Fruit fly (Drosophila melanogaster) whole organism, prepupa: ENCODE data around the gene mRpL13.

Experiments
- Blimp-1 ChIP-seq: fragments of 200-800 bp; sonication (Bioruptor generic); optimal IDR thresholded peaks from 3 replicates; lab custom pipeline; 2017; ENCODE audit warnings: missing biosample characterization, missing genetic modification characterization, mild to moderate bottlenecking, moderate library complexity, missing genetic modification reagents
- CG10631 ChIP-seq: fragments of 200-800 bp; sonication (Bioruptor generic); optimal IDR thresholded peaks from 2 replicates; lab custom pipeline; 2016; ENCODE audit warnings: missing biosample characterization, missing genetic modification characterization
- CG10669 ChIP-seq: fragments of 200-800 bp; sonication (Bioruptor generic); optimal IDR thresholded peaks from 3 replicates; lab custom pipeline; 2018; ENCODE audit warnings: missing biosample characterization, mild to moderate bottlenecking, missing genetic modification characterization, moderate library complexity
- CG11762 ChIP-seq: fragments of 200-800 bp; sonication (Bioruptor generic); optimal IDR thresholded peaks from 3 replicates; lab custom pipeline; 2016; ENCODE audit warnings: missing biosample characterization, missing genetic modification characterization; ENCODE audit not compliant: insufficient read depth
- CG11902 ChIP-seq: fragments of 200-800 bp; sonication (Bioruptor generic); optimal IDR thresholded peaks from 3 replicates; lab custom pipeline; 2016; ENCODE audit warnings: missing biosample characterization, missing genetic modification characterization
- CG15336 ChIP-seq: fragments of 200-800 bp; sonication (Bioruptor generic); IDR thresholded peaks from 2 replicates; pipeline ENCODE4 v1.3.6; 2022; ENCODE audit warnings: missing biosample characterization, missing genetic modification characterization
- CG1621 ChIP-seq: fragments of 200-800 bp; sonication (Bioruptor generic); optimal IDR thresholded peaks from 3 replicates; lab custom pipeline; 2018; ENCODE audit warnings: missing biosample characterization, mild to moderate bottlenecking, missing genetic modification characterization
- CG3032 ChIP-seq: fragments of 200-800 bp; optimal IDR thresholded peaks from 2 replicates; lab custom pipeline; 2019; ENCODE audit warnings: missing biosample characterization, mild to moderate bottlenecking, missing genetic modification characterization, moderate library complexity
- CG31627 ChIP-seq: fragments of 200-800 bp; sonication (Bioruptor generic); optimal IDR thresholded peaks from 3 replicates; lab custom pipeline; 2016; ENCODE audit warnings: missing biosample characterization, missing genetic modification characterization
- CG32006 ChIP-seq: fragments of 200-800 bp; sonication (Bioruptor generic); optimal IDR thresholded peaks from 3 replicates; lab custom pipeline; 2017; ENCODE audit warnings: missing biosample characterization, mild to moderate bottlenecking, missing genetic modification characterization
- CG34406 ChIP-seq: fragments of 200-800 bp; sonication (Bioruptor generic); optimal IDR thresholded peaks from 3 replicates; lab custom pipeline; 2016; ENCODE audit warnings: missing biosample characterization, missing genetic modification characterization
- CG3919 ChIP-seq: fragments of 200-800 bp; sonication (Bioruptor generic); optimal IDR thresholded peaks from 3 replicates; lab custom pipeline; 2016; ENCODE audit warnings: missing biosample characterization, missing genetic modification characterization
- CG4318 ChIP-seq: fragments of 200-800 bp; sonication (Bioruptor generic); optimal IDR thresholded peaks from 3 replicates; lab custom pipeline; 2017; ENCODE audit warnings: missing biosample characterization, mild to moderate bottlenecking, missing genetic modification characterization
- CG6163 ChIP-seq: fragments of 200-800 bp; sonication (Bioruptor generic); IDR thresholded peaks from 3 replicates; pipeline ENCODE4 v1.3.6; 2022; ENCODE audit warnings: missing biosample characterization, missing genetic modification characterization
- CG6276 ChIP-seq: fragments of 200-800 bp; sonication (Bioruptor generic); optimal IDR thresholded peaks from 2 replicates; lab custom pipeline; 2017; ENCODE audit warnings: missing biosample characterization, mild to moderate bottlenecking, missing genetic modification characterization
- CG6792 ChIP-seq: fragments of 200-800 bp; sonication (Bioruptor generic); optimal IDR thresholded peaks from 3 replicates; lab custom pipeline; 2016; ENCODE audit warnings: missing biosample characterization, missing genetic modification characterization
- CG6808 ChIP-seq: fragments of 200-800 bp; sonication (Bioruptor generic); optimal IDR thresholded peaks from 3 replicates; lab custom pipeline; 2017; ENCODE audit warnings: missing biosample characterization, missing genetic modification characterization, mild to moderate bottlenecking, moderate library complexity, missing genetic modification reagents
- CG6854 ChIP-seq: fragments of 200-800 bp; sonication (Bioruptor generic); optimal IDR thresholded peaks from 2 replicates; lab custom pipeline; 2017; ENCODE audit warnings: missing biosample characterization, mild to moderate bottlenecking, missing genetic modification characterization
- CG7368 ChIP-seq: fragments of 200-800 bp; sonication (Bioruptor generic); optimal IDR thresholded peaks from 3 replicates; lab custom pipeline; 2016; ENCODE audit warnings: missing biosample characterization, missing genetic modification characterization
- CG9139 ChIP-seq: fragments of 200-800 bp; sonication (Bioruptor generic); optimal IDR thresholded peaks from 3 replicates; lab custom pipeline; 2017; ENCODE audit warnings: missing biosample characterization, mild to moderate bottlenecking, missing genetic modification characterization
- Eip78C ChIP-seq: fragments of 200-800 bp; sonication (Bioruptor generic); peaks from one replicate; lab custom pipeline; 2016; ENCODE audit warnings: missing biosample characterization, missing genetic modification characterization
- Eip93F ChIP-seq: fragments of 200-800 bp; sonication (Bioruptor generic); optimal IDR thresholded peaks from 2 replicates; lab custom pipeline; 2016; ENCODE audit warnings: missing biosample characterization, mild to moderate bottlenecking, missing genetic modification characterization
- Ets21C ChIP-seq: fragments of 200-800 bp; sonication (Bioruptor generic); optimal IDR thresholded peaks from 3 replicates; lab custom pipeline; 2016; ENCODE audit warnings: missing biosample characterization, missing genetic modification characterization
- Ets96B ChIP-seq: fragments of 200-800 bp; optimal IDR thresholded peaks from 2 replicates; lab custom pipeline; 2019; ENCODE audit warnings: missing biosample characterization, mild to moderate bottlenecking, missing genetic modification characterization, moderate library complexity
- Gug ChIP-seq: fragments of 200-800 bp; sonication (Bioruptor generic); IDR thresholded peaks from 2 replicates; pipeline ENCODE4 v1.3.6; 2022; ENCODE audit warnings: missing biosample characterization, missing genetic modification characterization
- Hr38 ChIP-seq: sonication (Bioruptor generic); optimal IDR thresholded peaks from 2 replicates; lab custom pipeline; 2016; ENCODE audit warnings: missing biosample characterization, missing genetic modification characterization
- Hr39 ChIP-seq: fragments of 200-800 bp; sonication (Bioruptor generic); optimal IDR thresholded peaks from 2 replicates; lab custom pipeline; 2016; ENCODE audit warnings: missing biosample characterization, missing genetic modification characterization
- Hr4 ChIP-seq: fragments of 200-800 bp; sonication (Bioruptor generic); optimal IDR thresholded peaks from 3 replicates; lab custom pipeline; 2016; ENCODE audit warnings: missing biosample characterization, missing genetic modification characterization
- Lpt ChIP-seq: fragments of 200-800 bp; sonication (Bioruptor generic); optimal IDR thresholded peaks from 3 replicates; lab custom pipeline; 2016; ENCODE audit warnings: missing biosample characterization, missing genetic modification characterization
- Met ChIP-seq: fragments of 200-800 bp; sonication (Bioruptor generic); optimal IDR thresholded peaks from 3 replicates; lab custom pipeline; 2016; ENCODE audit warnings: missing biosample characterization, missing genetic modification characterization
- Smox ChIP-seq: fragments of 200-800 bp; sonication (Bioruptor generic); optimal IDR thresholded peaks from 3 replicates; lab custom pipeline; 2016; ENCODE audit warnings: missing biosample characterization, missing genetic modification characterization
- Sox102F ChIP-seq: fragments of 200-800 bp; sonication (Bioruptor generic); optimal IDR thresholded peaks from 2 replicates; lab custom pipeline; 2016; ENCODE audit warnings: missing biosample characterization, mild to moderate bottlenecking, missing genetic modification characterization
- Sox14 ChIP-seq: fragments of 200-800 bp; sonication (Bioruptor generic); optimal IDR thresholded peaks from 3 replicates; lab custom pipeline; 2016; ENCODE audit warnings: missing biosample characterization, missing genetic modification characterization
- Sox15 ChIP-seq: fragments of 200-800 bp; sonication (Bioruptor generic); optimal IDR thresholded peaks from 3 replicates; lab custom pipeline; 2016; ENCODE audit warnings: missing biosample characterization, missing genetic modification characterization
- achi ChIP-seq: fragments of 200-800 bp; sonication (Bioruptor generic); optimal IDR thresholded peaks from 3 replicates; lab custom pipeline; 2016; ENCODE audit warnings: missing biosample characterization, missing genetic modification characterization
- acj6 ChIP-seq: fragments of 200-800 bp; sonication (Bioruptor generic); optimal IDR thresholded peaks from 3 replicates; lab custom pipeline; 2016; ENCODE audit warnings: missing biosample characterization, missing genetic modification characterization
- cyc ChIP-seq: fragments of 200-800 bp; sonication (Bioruptor generic); optimal IDR thresholded peaks from 3 replicates; lab custom pipeline; 2016; ENCODE audit warnings: missing biosample characterization, missing genetic modification characterization
- dac ChIP-seq: fragments of 200-800 bp; sonication (Bioruptor generic); optimal IDR thresholded peaks from 2 replicates; lab custom pipeline; 2017; ENCODE audit warnings: missing biosample characterization, mild to moderate bottlenecking, missing genetic modification characterization
- dsx ChIP-seq: fragments of 200-800 bp; optimal IDR thresholded peaks from 3 replicates; lab custom pipeline; 2019; ENCODE audit warnings: missing biosample characterization, mild to moderate bottlenecking, missing genetic modification characterization, moderate library complexity; ENCODE audit not compliant: poor library complexity, severe bottlenecking
- eg ChIP-seq: fragments of 200-800 bp; sonication (Bioruptor generic); IDR thresholded peaks from 3 replicates; pipeline ENCODE4 v1.3.6; 2022; ENCODE audit warnings: missing biosample characterization, missing genetic modification characterization
- esn ChIP-seq: fragments of 200-800 bp; sonication (Bioruptor generic); optimal IDR thresholded peaks from 2 replicates; lab custom pipeline; 2016; ENCODE audit warnings: missing biosample characterization, mild to moderate bottlenecking, missing genetic modification characterization, moderate library complexity
- fd85E ChIP-seq: fragments of 200-800 bp; sonication (Bioruptor generic); optimal IDR thresholded peaks from 3 replicates; lab custom pipeline; 2016; ENCODE audit warnings: missing biosample characterization, missing genetic modification characterization
- fkh ChIP-seq: fragments of 200-800 bp; sonication (Bioruptor generic); optimal IDR thresholded peaks from 3 replicates; lab custom pipeline; 2017; ENCODE audit warnings: missing biosample characterization, mild to moderate bottlenecking, missing genetic modification characterization, moderate library complexity
- net ChIP-seq: fragments of 200-800 bp; sonication (Bioruptor generic); optimal IDR thresholded peaks from 3 replicates; lab custom pipeline; 2016; ENCODE audit warnings: missing biosample characterization, missing genetic modification characterization
- pdm3 ChIP-seq: fragments of 200-800 bp; sonication (Bioruptor generic); optimal IDR thresholded peaks from 3 replicates; lab custom pipeline; 2016; ENCODE audit warnings: missing biosample characterization, missing genetic modification characterization
- svp ChIP-seq: fragments of 200-800 bp; sonication (Bioruptor generic); peaks from one replicate; lab custom pipeline; 2016; ENCODE audit warnings: missing biosample characterization, missing genetic modification characterization
- topi ChIP-seq: fragments of 200-800 bp; sonication (Bioruptor generic); optimal IDR thresholded peaks from 3 replicates; lab custom pipeline; 2016; ENCODE audit warnings: missing biosample characterization, missing genetic modification characterization
- vri ChIP-seq: fragments of 200-800 bp; sonication (Bioruptor generic); optimal IDR thresholded peaks from 3 replicates; lab custom pipeline; 2016; ENCODE audit warnings: missing biosample characterization, mild to moderate bottlenecking, missing genetic modification characterization

The mRpL13 gene

DNA sequence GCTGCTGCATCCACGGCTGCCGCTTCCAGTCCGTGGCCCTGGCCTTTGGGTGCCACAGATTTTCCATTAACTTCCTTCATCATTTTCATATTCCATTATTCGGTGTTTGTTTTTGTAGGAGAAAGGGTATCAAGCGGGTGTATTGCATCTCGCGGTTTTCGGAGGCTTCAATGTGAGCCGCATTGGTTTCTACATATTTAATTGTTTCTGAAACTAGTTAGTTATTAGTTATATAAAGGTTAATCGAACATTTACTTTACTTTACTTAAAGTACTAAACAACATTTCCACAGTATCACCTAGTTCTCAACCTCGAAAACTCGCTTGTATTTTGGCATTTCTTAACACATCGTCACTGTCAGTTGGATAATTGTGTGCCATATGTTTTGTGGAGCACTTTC lies 40.8 kb upstream of the mRpL13 start:
- TF ChIP-seq Hr4 (GFP tag; lab: Kevin White, UChicago), result peak; percentile 5
- TF ChIP-seq Smox (GFP tag; lab: Kevin White, UChicago), result no peak
- TF ChIP-seq net, result no peak
- TF ChIP-seq CG32006 (GFP tag; lab: Kevin White, UChicago), result peak; percentile 34
- peak; percentile 22 for TF ChIP-seq pdm3 (GFP tag; lab: Kevin White, UChicago)
- peak; percentile 23 for TF ChIP-seq Ets96B
- peak; percentile 54 for TF ChIP-seq CG15336 (GFP tag; lab: Robert Waterston, UW)
- TF ChIP-seq CG6808 (GFP tag; lab: Kevin White, UChicago), result no peak
- peak; percentile 7 for TF ChIP-seq Sox14 (GFP tag; lab: Kevin White, UChicago)
- TF ChIP-seq Sox102F (GFP tag; lab: Kevin White, UChicago), result no peak
- no peak for TF ChIP-seq CG7368 (GFP tag; lab: Kevin White, UChicago)
- TF ChIP-seq svp, result peak; percentile 46
- 0 out of 3 replicates have a peak, but pooled peaks have one; percentile 31 for TF ChIP-seq eg (GFP tag; lab: Robert Waterston, UW)
- peak; percentile 61 for TF ChIP-seq Eip78C (GFP tag; lab: Kevin White, UChicago)
- no peak for TF ChIP-seq Eip93F (GFP tag; lab: Kevin White, UChicago)
- TF ChIP-seq CG3919, result peak; percentile 28
- no peak for TF ChIP-seq cyc
- TF ChIP-seq CG10631 (GFP tag; lab: Kevin White, UChicago), result peak; percentile 16
- no peak for TF ChIP-seq Blimp-1 (GFP tag; lab: Kevin White, UChicago)
- TF ChIP-seq Ets21C (GFP tag; lab: Kevin White, UChicago), result no peak
- no peak for TF ChIP-seq CG4318 (GFP tag; lab: Kevin White, UChicago)

DNA sequence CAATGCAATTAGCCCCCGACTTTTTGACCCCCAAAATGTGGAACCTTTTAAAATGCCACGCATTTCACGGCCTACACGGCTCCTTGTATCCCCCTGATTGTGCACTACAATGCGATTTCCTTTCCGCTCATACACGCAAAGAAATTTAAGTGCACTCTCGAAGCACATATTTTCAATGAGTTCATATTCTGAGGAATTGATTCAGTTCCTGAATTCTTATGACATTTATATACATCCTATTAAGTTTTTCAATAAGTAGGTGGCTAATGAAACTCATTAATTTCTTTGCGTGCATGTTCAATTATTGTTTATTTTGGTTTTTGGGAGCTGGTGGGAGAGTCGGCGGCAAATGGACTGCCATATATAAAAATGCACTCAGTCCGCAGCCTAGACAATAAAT lies 40.2 kb upstream of the mRpL13 start:
- no peak for TF ChIP-seq CG11902
- TF ChIP-seq CG6792, result peak; percentile 3
- no peak for TF ChIP-seq CG34406 (GFP tag; lab: Kevin White, UChicago)
- TF ChIP-seq esn, result no peak
- TF ChIP-seq svp, result peak; percentile 64
- 0 out of 3 replicates have a peak, but pooled peaks have one; percentile 41 for TF ChIP-seq eg (GFP tag; lab: Robert Waterston, UW)
- peak; percentile 47; the same call in 1 of the 2 replicates for TF ChIP-seq CG15336 (GFP tag; lab: Robert Waterston, UW)
- no peak for TF ChIP-seq CG6854
- no peak for TF ChIP-seq CG6276 (GFP tag; lab: Kevin White, UChicago)
- peak; percentile 35 for TF ChIP-seq Hr39 (GFP tag; lab: Kevin White, UChicago)
- peak; percentile 35 for TF ChIP-seq achi (GFP tag; lab: Kevin White, UChicago)
- peak; percentile 21 for TF ChIP-seq Ets96B
- peak; percentile 33 for TF ChIP-seq Sox14 (GFP tag; lab: Kevin White, UChicago)
- no peak for TF ChIP-seq dac (GFP tag; lab: Kevin White, UChicago)
- TF ChIP-seq Met (GFP tag; lab: Kevin White, UChicago), result peak; percentile 10
- no peak for TF ChIP-seq Lpt (GFP tag; lab: Kevin White, UChicago)
- TF ChIP-seq Hr4 (GFP tag; lab: Kevin White, UChicago), result peak; percentile 57
- TF ChIP-seq Hr38 (GFP tag; lab: Kevin White, UChicago), result no peak
- no peak for TF ChIP-seq net
- TF ChIP-seq CG1621 (tag; lab: Kevin White, UChicago), result no peak
- TF ChIP-seq Smox (GFP tag; lab: Kevin White, UChicago), result no peak
- peak; percentile 48 for TF ChIP-seq CG32006 (GFP tag; lab: Kevin White, UChicago)
- TF ChIP-seq CG7368 (GFP tag; lab: Kevin White, UChicago), result no peak
- no peak for TF ChIP-seq fd85E (GFP tag; lab: Kevin White, UChicago)
- TF ChIP-seq fkh (GFP tag; lab: Kevin White, UChicago), result no peak
- 0 out of 3 replicates have a peak, but pooled peaks have one; percentile 58 for TF ChIP-seq CG6163 (GFP tag; lab: Robert Waterston, UW)
- TF ChIP-seq Sox15 (GFP tag; lab: Kevin White, UChicago), result no peak
- no peak for TF ChIP-seq CG9139 (GFP tag; lab: Kevin White, UChicago)
- TF ChIP-seq dsx (GFP tag; lab: Kevin White, UChicago), result no peak
- peak; percentile 21; the same call in 1 of the 2 replicates for TF ChIP-seq Gug
- TF ChIP-seq CG6808 (GFP tag; lab: Kevin White, UChicago), result no peak
- peak; percentile 34 for TF ChIP-seq CG31627
- peak; percentile 69 for TF ChIP-seq Eip78C (GFP tag; lab: Kevin White, UChicago)
- peak; percentile 17 for TF ChIP-seq topi
- TF ChIP-seq pdm3 (GFP tag; lab: Kevin White, UChicago), result peak; percentile 25
- TF ChIP-seq Ets21C (GFP tag; lab: Kevin White, UChicago), result no peak
- no peak for TF ChIP-seq CG11762
- peak; percentile 10 for TF ChIP-seq CG10669 (GFP tag; lab: Kevin White, UChicago)
- peak; percentile 22 for TF ChIP-seq acj6 (GFP tag; lab: Kevin White, UChicago)
- TF ChIP-seq vri (GFP tag; lab: Kevin White, UChicago), result no peak
- TF ChIP-seq CG3032 (tag; lab: Kevin White, UChicago), result no peak
- TF ChIP-seq Blimp-1 (GFP tag; lab: Kevin White, UChicago), result no peak
